Worm (Caenorhabditis elegans): Measurements from ENCODE around the gene Y32G9A.12.

Y32G9A.12 gene

DNA sequence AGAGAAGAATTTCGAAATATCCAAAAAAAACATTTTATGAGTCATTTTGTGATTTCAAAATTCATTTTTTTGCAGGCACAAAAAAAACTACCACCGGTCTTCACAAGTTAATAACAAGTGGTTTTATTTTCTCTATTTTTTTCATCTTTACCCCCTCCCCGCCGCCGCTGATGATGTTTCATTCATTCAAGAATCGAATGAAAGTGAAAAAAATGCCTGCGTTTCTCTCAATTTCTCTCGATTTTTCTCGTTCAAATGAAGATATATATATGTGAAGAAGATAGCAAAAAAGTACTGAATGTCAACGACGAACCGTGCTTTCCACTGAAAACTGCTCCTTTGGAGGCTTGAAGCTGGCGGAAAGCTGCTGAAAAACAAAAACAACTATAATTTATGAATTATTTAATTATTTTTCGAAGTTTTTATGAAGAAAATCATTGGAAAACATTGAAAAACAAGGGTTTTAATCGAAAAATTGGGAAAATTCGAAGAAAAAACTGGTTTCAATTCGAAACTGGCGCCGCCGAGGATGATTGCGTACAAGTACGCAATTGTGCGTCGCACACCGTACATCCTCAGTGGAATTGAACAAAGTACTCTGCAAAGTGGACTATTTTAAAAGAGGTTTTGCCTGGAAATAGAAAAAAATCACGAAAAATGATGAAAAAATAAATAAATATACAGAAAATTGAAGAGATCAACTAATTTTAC is 27.3 kb downstream of the Y32G9A.12 start, which contains the start of gene zig-11:
TSS of gene zig-11 (minus strand) at position 373 of the 711 bp plus-strand sequence.
- TF ChIP-seq hnd-1 (tag; optimal IDR thresholded peaks at IDR 0.05) (no peak), ceh-13 (GFP tag; optimal IDR thresholded peaks at IDR 0.05) (no peak), pes-1 (GFP tag; IDR thresholded peaks at IDR 0.05) (no peak)

DNA sequence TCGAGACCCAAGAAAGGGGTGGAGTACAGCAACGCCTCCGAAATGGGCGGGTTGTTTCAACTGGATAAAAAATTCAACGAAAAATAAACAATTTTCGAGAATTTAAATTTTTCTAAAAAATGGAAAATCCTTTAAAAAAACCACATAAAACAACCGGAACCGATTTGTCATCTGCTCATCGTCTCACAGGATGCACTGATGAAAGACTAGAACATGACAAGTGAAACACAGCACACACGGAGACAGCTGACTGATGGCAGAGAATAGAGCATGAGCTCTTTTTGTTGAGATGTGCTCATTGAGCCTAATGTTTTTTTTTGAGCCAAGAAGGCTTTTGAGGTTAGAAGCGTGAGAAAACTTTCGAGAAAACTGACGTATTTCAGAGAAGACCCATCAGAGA is 30.0 kb downstream of the Y32G9A.12 start:
- TF ChIP-seq B0310.2 (tag; optimal IDR thresholded peaks at IDR 0.05) (no peak), hmbx-1 (tag; optimal IDR thresholded peaks at IDR 0.05) (no peak), scrt-1 (GFP tag; IDR thresholded peaks at IDR 0.05) (no peak), ceh-13 (GFP tag; optimal IDR thresholded peaks at IDR 0.05) (no peak), tra-4 (tag; optimal IDR thresholded peaks at IDR 0.05) (no peak), hnd-1 (tag; optimal IDR thresholded peaks at IDR 0.05) (no peak), aly-1 (tag; optimal IDR thresholded peaks at IDR 0.05) (no peak), ceh-36 (tag; optimal IDR thresholded peaks at IDR 0.05) (no peak), ets-7 (tag; optimal IDR thresholded peaks at IDR 0.05) (no peak), hmg-4 (GFP tag; optimal IDR thresholded peaks at IDR 0.05) (no peak), F13C5.2 (tag; optimal IDR thresholded peaks at IDR 0.05) (no peak), ama-1 (optimal IDR thresholded peaks at IDR 0.05) (no peak), tbx-11 (GFP tag; IDR thresholded peaks at IDR 0.05) (no peak), tbx-37 (GFP tag; conservative IDR thresholded peaks at IDR 0.05) (no peak), sea-1 (GFP tag; conservative IDR thresholded peaks at IDR 0.05) (no peak), flt-1 (GFP tag; IDR thresholded peaks at IDR 0.05) (no peak), pes-1 (GFP tag; IDR thresholded peaks at IDR 0.05) (no peak)

DNA sequence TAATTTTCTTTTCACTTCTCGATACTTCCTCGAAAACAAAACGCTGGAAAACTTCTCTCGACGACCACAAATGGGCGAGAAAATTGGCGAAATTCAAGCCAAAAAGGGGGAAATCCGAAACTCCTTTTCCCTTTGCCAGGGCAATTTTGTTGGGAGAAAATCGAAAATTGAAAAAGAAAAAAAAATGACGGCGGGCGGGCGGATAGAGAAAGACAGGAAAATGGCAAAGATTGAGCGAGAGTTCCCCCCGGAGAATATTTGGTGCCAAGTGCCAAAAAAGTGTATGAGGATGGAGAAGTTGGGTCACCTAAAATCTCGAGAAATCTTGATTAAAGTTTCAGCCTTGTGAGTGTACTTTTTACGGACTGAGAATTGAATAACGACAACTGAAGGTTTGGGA is 31.7 kb downstream of the Y32G9A.12 start:
- TF ChIP-seq ceh-36 (tag; optimal IDR thresholded peaks at IDR 0.05) (no peak), ama-1 (optimal IDR thresholded peaks at IDR 0.05) (no peak), hmg-4 (GFP tag; optimal IDR thresholded peaks at IDR 0.05) (no peak), tbx-11 (GFP tag; IDR thresholded peaks at IDR 0.05) (no peak)

DNA sequence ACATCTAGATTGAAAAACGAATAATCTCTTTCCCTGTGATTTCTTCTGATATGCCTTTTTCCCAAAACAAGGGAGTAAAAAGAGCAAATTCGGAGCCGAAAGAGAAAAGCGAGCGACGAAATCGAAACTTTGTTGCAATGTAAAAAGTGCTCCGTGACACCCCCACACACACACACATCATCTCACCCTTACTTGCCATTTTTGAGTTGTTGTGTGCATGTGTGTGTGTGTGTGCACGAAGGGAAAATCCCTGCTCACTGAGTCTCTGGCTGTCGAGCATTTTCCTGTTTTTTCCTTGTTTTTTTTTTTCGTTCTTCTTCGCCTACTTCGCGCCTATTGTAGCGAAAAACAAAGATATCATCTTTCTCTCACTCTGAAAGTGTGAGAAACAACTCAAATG is 33.0 kb downstream of the Y32G9A.12 start:
- no peak for TF ChIP-seq flt-1 (GFP tag; IDR thresholded peaks at IDR 0.05)
- TF ChIP-seq ets-7 (tag; optimal IDR thresholded peaks at IDR 0.05): no peak
- no peak for TF ChIP-seq hnd-1 (tag; optimal IDR thresholded peaks at IDR 0.05)
- TF ChIP-seq tra-4 (tag; optimal IDR thresholded peaks at IDR 0.05): no peak
- no peak for TF ChIP-seq hmbx-1 (tag; optimal IDR thresholded peaks at IDR 0.05)
- TF ChIP-seq F13C5.2 (tag; optimal IDR thresholded peaks at IDR 0.05): no peak
- TF ChIP-seq hmg-4 (GFP tag; optimal IDR thresholded peaks at IDR 0.05): no peak
- no peak for TF ChIP-seq pes-1 (GFP tag; IDR thresholded peaks at IDR 0.05)
- TF ChIP-seq scrt-1 (GFP tag; IDR thresholded peaks at IDR 0.05): no peak
- no peak for TF ChIP-seq ama-1 (optimal IDR thresholded peaks at IDR 0.05)
- TF ChIP-seq sea-1 (GFP tag; conservative IDR thresholded peaks at IDR 0.05): no peak
- TF ChIP-seq aly-1 (tag; optimal IDR thresholded peaks at IDR 0.05): no peak

DNA sequence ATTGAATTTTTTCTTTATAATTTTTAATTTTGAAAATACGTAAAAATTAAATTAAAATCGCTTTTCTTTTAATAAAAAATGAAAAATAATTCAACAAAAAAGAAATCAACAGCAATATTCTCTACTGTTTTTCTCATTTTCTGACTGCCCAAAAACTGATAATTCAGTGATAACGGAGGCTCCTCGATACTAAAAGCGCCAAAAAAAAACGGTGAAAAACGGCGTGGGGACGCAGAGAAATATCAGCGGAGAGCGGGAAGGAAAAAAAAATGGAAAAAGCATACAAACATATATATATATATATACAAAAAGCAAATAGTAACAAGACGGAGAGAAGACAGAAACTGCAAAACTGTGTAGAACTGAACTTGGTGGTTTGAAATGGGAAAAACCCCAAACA is 36.9 kb downstream of the Y32G9A.12 start:
- TF ChIP-seq sea-1 (GFP tag; conservative IDR thresholded peaks at IDR 0.05) (no peak), F13C5.2 (tag; optimal IDR thresholded peaks at IDR 0.05) (no peak), tra-4 (tag; optimal IDR thresholded peaks at IDR 0.05) (no peak), pes-1 (GFP tag; IDR thresholded peaks at IDR 0.05) (no peak), tbx-11 (GFP tag; IDR thresholded peaks at IDR 0.05) (no peak), hmbx-1 (tag; optimal IDR thresholded peaks at IDR 0.05) (no peak), hnd-1 (tag; optimal IDR thresholded peaks at IDR 0.05) (no peak), hmg-4 (GFP tag; optimal IDR thresholded peaks at IDR 0.05) (no peak), aly-1 (tag; optimal IDR thresholded peaks at IDR 0.05) (no peak), flt-1 (GFP tag; IDR thresholded peaks at IDR 0.05) (no peak), ceh-36 (tag; optimal IDR thresholded peaks at IDR 0.05) (no peak), ama-1 (optimal IDR thresholded peaks at IDR 0.05) (no peak), ets-7 (tag; optimal IDR thresholded peaks at IDR 0.05) (no peak), scrt-1 (GFP tag; IDR thresholded peaks at IDR 0.05) (no peak), tbx-37 (GFP tag; conservative IDR thresholded peaks at IDR 0.05) (no peak)

DNA sequence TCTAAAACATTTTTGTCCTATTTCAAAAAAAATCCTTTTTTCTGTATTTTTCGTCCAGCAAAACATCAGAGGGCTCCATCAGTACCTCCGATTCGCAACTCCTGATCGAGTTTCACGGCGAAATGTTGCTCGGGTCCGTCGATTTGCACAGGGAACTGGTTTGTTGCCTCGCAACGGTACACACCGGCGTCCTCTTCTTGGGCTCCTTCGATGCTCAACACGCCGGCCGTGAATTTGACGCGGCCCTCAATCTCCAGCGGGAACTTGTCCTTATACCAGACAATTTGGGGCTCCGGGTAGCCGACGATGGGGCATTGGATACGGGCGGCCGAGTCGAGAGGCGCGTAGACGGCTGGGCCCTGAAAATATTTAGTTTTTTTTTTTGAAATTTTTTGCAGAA is 42.0 kb downstream of the Y32G9A.12 start:
- no peak for TF ChIP-seq ceh-13 (GFP tag; optimal IDR thresholded peaks at IDR 0.05)
- no peak for TF ChIP-seq ama-1 (optimal IDR thresholded peaks at IDR 0.05)
- TF ChIP-seq hnd-1 (tag; optimal IDR thresholded peaks at IDR 0.05): no peak
- no peak for TF ChIP-seq tbx-11 (GFP tag; IDR thresholded peaks at IDR 0.05)

DNA sequence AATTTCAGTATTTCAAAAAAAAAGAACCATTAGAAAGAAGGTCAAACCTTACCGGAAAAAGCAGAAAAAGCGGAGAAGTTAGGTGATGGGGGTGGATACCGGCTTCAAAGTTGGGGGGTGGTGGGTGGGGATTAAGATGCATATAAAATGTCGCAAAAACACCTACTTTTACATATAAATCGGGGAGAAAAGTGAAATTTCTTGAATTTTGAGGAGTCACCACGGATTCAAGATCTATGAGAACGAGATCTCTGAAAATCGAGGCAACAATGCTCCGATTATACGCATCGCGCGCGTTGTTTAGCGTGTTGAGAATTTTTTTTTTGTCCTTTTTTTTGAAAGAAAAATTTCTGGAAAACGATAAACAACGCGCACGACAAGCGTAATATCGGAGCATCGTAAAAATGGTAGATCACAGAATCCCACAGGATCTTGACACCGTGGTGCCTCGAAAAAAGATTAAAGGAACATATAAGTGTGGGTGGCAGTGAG is 44.5 kb downstream of the Y32G9A.12 start:
- TF ChIP-seq sea-1 (GFP tag; conservative IDR thresholded peaks at IDR 0.05) (peak; percentile 25; the same call in 1 of the 2 replicates), ets-7 (tag; optimal IDR thresholded peaks at IDR 0.05) (no peak), ceh-36 (tag; optimal IDR thresholded peaks at IDR 0.05) (peak; percentile 34), flt-1 (GFP tag; IDR thresholded peaks at IDR 0.05) (no peak), ama-1 (optimal IDR thresholded peaks at IDR 0.05) (peak; percentile 61), tra-4 (tag; optimal IDR thresholded peaks at IDR 0.05) (peak; percentile 15), ceh-13 (GFP tag; optimal IDR thresholded peaks at IDR 0.05) (peak; percentile 17), hmbx-1 (tag; optimal IDR thresholded peaks at IDR 0.05) (peak; percentile 38), tbx-37 (GFP tag; conservative IDR thresholded peaks at IDR 0.05) (no peak), hnd-1 (tag; optimal IDR thresholded peaks at IDR 0.05) (no peak), aly-1 (tag; optimal IDR thresholded peaks at IDR 0.05) (no peak), pes-1 (GFP tag; IDR thresholded peaks at IDR 0.05) (peak; percentile 58; the same call in 1 of the 2 replicates), scrt-1 (GFP tag; IDR thresholded peaks at IDR 0.05) (no peak), hmg-4 (GFP tag; optimal IDR thresholded peaks at IDR 0.05) (no peak), B0310.2 (tag; optimal IDR thresholded peaks at IDR 0.05) (peak; percentile 72), F13C5.2 (tag; optimal IDR thresholded peaks at IDR 0.05) (no peak), tbx-11 (GFP tag; IDR thresholded peaks at IDR 0.05) (no peak)
